ENCODE assay signal across 2 worm cellular contexts in genomic region chrIII:27341-27947, ce11.
A peak's percentile ranks its signal among the peaks of the same experiment; 100 is the strongest.
TF ChIP-seq lines count a peak whose summit lies in the region.

No protein-coding gene starts in this region.

TF ChIP-seq in whole organism, L1 larva, 84 proteins besides CTCF, POLR2A, EP300 and RAD21:
- TF ChIP-seq sup-37 (GFP tag; optimal IDR thresholded peaks at IDR 0.05; lab: Kevin White, UChicago) (no peak), elt-2 (tag; optimal IDR thresholded peaks at IDR 0.05; lab: Kevin White, UChicago) (no peak), tlp-1 (tag; optimal IDR thresholded peaks at IDR 0.05; lab: Kevin White, UChicago) (no peak), elt-3 (tag; optimal IDR thresholded peaks at IDR 0.05; lab: Kevin White, UChicago) (no peak), nhr-71 (tag; optimal IDR thresholded peaks at IDR 0.05; lab: Kevin White, UChicago) (peak; percentile 34), fkh-8 (tag; optimal IDR thresholded peaks at IDR 0.05; lab: Kevin White, UChicago) (peak; percentile 71), ceh-90 (tag; optimal IDR thresholded peaks at IDR 0.05; lab: Kevin White, UChicago) (no peak), skn-1 (tag; optimal IDR thresholded peaks at IDR 0.05; lab: Kevin White, UChicago) (peak; percentile 35), blmp-1 (tag; optimal IDR thresholded peaks at IDR 0.05; lab: Kevin White, UChicago) (no peak), vab-15 (tag; optimal IDR thresholded peaks at IDR 0.05; lab: Kevin White, UChicago) (no peak), mdl-1 (tag; optimal IDR thresholded peaks at IDR 0.05; lab: Kevin White, UChicago) (no peak), nhr-47 (tag; optimal IDR thresholded peaks at IDR 0.05; lab: Kevin White, UChicago) (peak; percentile 21), sox-4 (tag; optimal IDR thresholded peaks at IDR 0.05; lab: Kevin White, UChicago) (peak; percentile 52), nhr-77 (tag; optimal IDR thresholded peaks at IDR 0.05; lab: Kevin White, UChicago) (no peak), C04F5.9 (tag; optimal IDR thresholded peaks at IDR 0.05; lab: Kevin White, UChicago) (no peak), xbp-1 (tag; optimal IDR thresholded peaks at IDR 0.05; lab: Kevin White, UChicago) (no peak), dsc-1 (tag; optimal IDR thresholded peaks at IDR 0.05; lab: Kevin White, UChicago) (peak; percentile 47), lin-35 (GFP tag; optimal IDR thresholded peaks at IDR 0.05; lab: Kevin White, UChicago) (no peak), egl-27 (tag; optimal IDR thresholded peaks at IDR 0.05; lab: Kevin White, UChicago) (no peak), Y116A8C.19 (tag; optimal IDR thresholded peaks at IDR 0.05; lab: Kevin White, UChicago; ENCODE audit: borderline replicate concordance) (no peak)

TF ChIP-seq in whole organism, mixed stage, embryonic, 35 proteins besides CTCF, POLR2A, EP300 and RAD21:
- peak; percentile 99 for TF ChIP-seq zip-8 (tag; optimal IDR thresholded peaks at IDR 0.05; lab: Kevin White, UChicago)
- no peak for TF ChIP-seq tbx-8 (GFP tag; optimal IDR thresholded peaks at IDR 0.05; lab: Kevin White, UChicago)
- TF ChIP-seq hlh-1 (tag; optimal IDR thresholded peaks at IDR 0.05; lab: Kevin White, UChicago): no peak
- TF ChIP-seq nhr-2 (tag; optimal IDR thresholded peaks at IDR 0.05; lab: Kevin White, UChicago): no peak
